Fruit fly (Drosophila melanogaster) Kc167 (cell line): ENCODE data around the gene CG7506.

Experiments
- Myc ChIP-seq: fragments of >200 bp; optimal IDR thresholded peaks from 2 replicates; lab custom pipeline; 2017; ENCODE audit warnings: missing external identifiers
- insv ChIP-seq: fragments of >200 bp; optimal IDR thresholded peaks from 3 replicates; lab custom pipeline; 2018; ENCODE audit warnings: missing external identifiers

DNA sequence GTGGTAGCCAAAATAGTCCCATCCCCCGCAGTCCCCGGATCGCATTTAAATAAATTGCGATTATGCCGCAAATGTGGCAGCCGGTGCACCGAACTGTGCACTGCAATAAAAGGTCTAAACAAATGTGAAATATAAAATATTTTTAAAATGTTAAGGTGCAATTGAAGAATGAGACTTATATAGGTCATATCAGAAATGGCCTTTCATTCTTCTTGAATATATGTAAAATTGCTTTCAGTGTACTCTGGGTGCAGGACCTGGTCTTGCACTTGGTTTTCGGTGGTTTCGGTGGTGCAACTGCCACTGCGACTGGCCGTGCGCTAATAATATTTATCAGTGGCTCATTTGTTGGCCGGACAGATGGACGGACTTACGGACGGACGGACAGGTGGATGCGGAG is 43.1 kb downstream of the CG7506 start:
- no peak for TF ChIP-seq Myc (lab: Kevin White, UChicago)
- TF ChIP-seq insv (lab: Kevin White, UChicago), result no peak
